Worm (Caenorhabditis elegans): ENCODE measurements around the gene F58G11.4.
A peak's percentile ranks its signal among the peaks of the same experiment; 100 is the strongest.

- no peak for TF ChIP-seq unc-120 (tag; optimal IDR thresholded peaks at IDR 0.05; ENCODE audit: poor library complexity, severe bottlenecking)
- TF ChIP-seq ces-1 (GFP tag; optimal IDR thresholded peaks at IDR 0.05), result no peak
- no peak for TF ChIP-seq hlh-1 (tag; optimal IDR thresholded peaks at IDR 0.05)
- peak; percentile 35 for TF ChIP-seq drap-1 (GFP tag; optimal IDR thresholded peaks at IDR 0.05)
- TF ChIP-seq snpc-4 (tag; optimal IDR thresholded peaks at IDR 0.05), result no peak
- TF ChIP-seq elt-3 (tag; optimal IDR thresholded peaks at IDR 0.05), result no peak
- TF ChIP-seq nhr-12 (tag; optimal IDR thresholded peaks at IDR 0.05), result no peak
- TF ChIP-seq ham-2 (GFP tag; optimal IDR thresholded peaks at IDR 0.05), result no peak
- TF ChIP-seq sem-2 (GFP tag; optimal IDR thresholded peaks at IDR 0.05), result peak; percentile 9
- TF ChIP-seq unc-62 (GFP tag; optimal IDR thresholded peaks at IDR 0.05), result no peak
- TF ChIP-seq mab-5 (tag; optimal IDR thresholded peaks at IDR 0.05), result no peak
- TF ChIP-seq lin-13 (tag; optimal IDR thresholded peaks at IDR 0.05), result peak; percentile 64
- no peak for TF ChIP-seq nhr-76 (tag; optimal IDR thresholded peaks at IDR 0.05)
- peak; percentile 83 for TF ChIP-seq mep-1 (tag; optimal IDR thresholded peaks at IDR 0.05)
Observed at ce11 chrV:13715223-13715686, 42.9 kb downstream of the F58G11.4 start, which contains the start of gene zipt-9.

Measured in whole organism, mixed stage, embryonic.